Fruit fly (Drosophila melanogaster) whole organism, embryonic: ENCODE results near the gene CG17109.
A peak's percentile ranks its signal among the peaks of the same experiment; 100 is the strongest.

ENCODE experiments used
- Aef1 ChIP-seq: fragments of 200-800 bp; sonication (Bioruptor generic); IDR thresholded peaks from 3 replicates; pipeline ENCODE4 v1.3.6; 2022; ENCODE audit warnings: missing biosample characterization, missing genetic modification characterization
- CG10209 ChIP-seq: fragments of 200-800 bp; sonication (Bioruptor generic); optimal IDR thresholded peaks from 3 replicates; lab custom pipeline; 2017; ENCODE audit warnings: missing biosample characterization, mild to moderate bottlenecking, missing genetic modification characterization, missing genetic modification reagents
- CG10654 ChIP-seq: fragments of 200-800 bp; sonication (Bioruptor generic); optimal IDR thresholded peaks from 2 replicates; lab custom pipeline; 2016; ENCODE audit warnings: missing biosample characterization, missing genetic modification characterization
- CG12155 ChIP-seq: fragments of 200-800 bp; sonication (Bioruptor generic); optimal IDR thresholded peaks from 3 replicates; lab custom pipeline; 2016; ENCODE audit warnings: missing biosample characterization, missing genetic modification characterization
- CG12236 ChIP-seq: fragments of 200-800 bp; sonication (Bioruptor generic); optimal IDR thresholded peaks from 2 replicates; lab custom pipeline; 2016; ENCODE audit warnings: missing biosample characterization, missing genetic modification characterization
- CG13123 ChIP-seq: fragments of 200-800 bp; sonication (Bioruptor generic); optimal IDR thresholded peaks from 2 replicates; lab custom pipeline; 2016; ENCODE audit warnings: missing biosample characterization, missing genetic modification characterization
- CG14860 ChIP-seq: fragments of 200-800 bp; sonication (Bioruptor generic); IDR thresholded peaks from 3 replicates; pipeline ENCODE4 v1.3.6; 2022; ENCODE audit warnings: missing biosample characterization, missing genetic modification characterization; ENCODE audit not compliant: partially characterized antibody
- CG1602 ChIP-seq: fragments of 200-800 bp; sonication (Bioruptor generic); optimal IDR thresholded peaks from 3 replicates; lab custom pipeline; 2016; ENCODE audit warnings: missing biosample characterization, missing genetic modification characterization
- CG1603 ChIP-seq: fragments of 200-800 bp; sonication (Bioruptor generic); optimal IDR thresholded peaks from 2 replicates; lab custom pipeline; 2019; ENCODE audit warnings: missing biosample characterization, mild to moderate bottlenecking, missing genetic modification characterization, moderate library complexity
- CG1832 ChIP-seq: fragments of 200-800 bp; sonication (Bioruptor generic); optimal IDR thresholded peaks from 2 replicates; lab custom pipeline; 2017; ENCODE audit warnings: missing biosample characterization, mild to moderate bottlenecking, missing genetic modification characterization, inconsistent platforms
- CG18764 ChIP-seq: fragments of 200-800 bp; sonication (Bioruptor generic); optimal IDR thresholded peaks from 3 replicates; lab custom pipeline; 2016; ENCODE audit warnings: missing biosample characterization, missing genetic modification characterization
- CG2678 ChIP-seq: fragments of 200-800 bp; sonication (Bioruptor generic); optimal IDR thresholded peaks from 3 replicates; lab custom pipeline; 2019; ENCODE audit warnings: missing biosample characterization, mild to moderate bottlenecking, missing genetic modification characterization, moderate library complexity
- CG4404 ChIP-seq: fragments of 200-800 bp; sonication (Bioruptor generic); IDR thresholded peaks from 2 replicates; pipeline ENCODE4 v1.3.6; 2022; ENCODE audit warnings: missing biosample characterization, missing genetic modification characterization
- CG5180 ChIP-seq: fragments of 200-800 bp; sonication (Bioruptor generic); optimal IDR thresholded peaks from 3 replicates; lab custom pipeline; 2017; ENCODE audit warnings: missing biosample characterization, missing genetic modification characterization, mild to moderate bottlenecking, moderate library complexity, missing genetic modification reagents
- CG5245 ChIP-seq: fragments of 200-800 bp; sonication (Bioruptor generic); optimal IDR thresholded peaks from 3 replicates; lab custom pipeline; 2016; ENCODE audit warnings: missing biosample characterization, missing genetic modification characterization
- CG7745 ChIP-seq: fragments of 200-800 bp; sonication (Bioruptor generic); optimal IDR thresholded peaks from 2 replicates; lab custom pipeline; 2018; ENCODE audit warnings: missing biosample characterization, mild to moderate bottlenecking, missing genetic modification characterization, moderate library complexity
- CG8290 ChIP-seq, 3 experiments: fragments of 200-800 bp; sonication (Bioruptor generic); optimal IDR thresholded peaks; 2 replicates each; lab custom pipeline; 2016 to 2019; ENCODE audit warnings: missing biosample characterization in 3 of 3, missing genetic modification characterization in 3 of 3, mild to moderate bottlenecking in 2 of 3, moderate library complexity in 1 of 3
- D ChIP-seq, 2 experiments: fragments of 200-800 bp in 1 of 2; fragments of >200 bp in 1 of 2; sonication (Bioruptor generic) in 1 of 2; optimal IDR thresholded peaks; 2 replicates in 1 of 2; 3 replicates in 1 of 2; lab custom pipeline; 2017; ENCODE audit warnings: mild to moderate bottlenecking in 1 of 2, missing biosample characterization in 1 of 2, missing genetic modification characterization in 1 of 2, missing genetic modification reagents in 1 of 2
- Dbx ChIP-seq: fragments of 200-800 bp; sonication (Bioruptor generic); IDR thresholded peaks from 3 replicates; pipeline ENCODE4 v1.3.6; 2022; ENCODE audit warnings: missing biosample characterization, missing genetic modification characterization
- Doc2 ChIP-seq: fragments of 200-800 bp; sonication (Bioruptor generic); IDR thresholded peaks from 2 replicates; pipeline ENCODE4 v1.3.6; 2022; ENCODE audit warnings: missing biosample characterization, missing genetic modification characterization
- Hr78 ChIP-seq, 2 experiments: fragments of 200-800 bp in 1 of 2; fragments of >200 bp in 1 of 2; sonication (Bioruptor generic) in 1 of 2; optimal IDR thresholded peaks; 2 replicates each; lab custom pipeline; 2017 to 2019; ENCODE audit warnings: missing biosample characterization in 2 of 2, missing genetic modification characterization in 2 of 2, mild to moderate bottlenecking in 1 of 2, moderate library complexity in 1 of 2
- Mrtf ChIP-seq: fragments of 200-800 bp; sonication (Bioruptor generic); IDR thresholded peaks from 3 replicates; pipeline ENCODE4 v1.3.6; 2022; ENCODE audit warnings: missing biosample characterization, missing genetic modification characterization
- NC2α ChIP-seq: fragments of 200-800 bp; sonication (Bioruptor generic); optimal IDR thresholded peaks from 2 replicates; lab custom pipeline; 2016; ENCODE audit warnings: missing biosample characterization, missing genetic modification characterization
- Nf-YB ChIP-seq: fragments of 200-800 bp; sonication (Bioruptor generic); optimal IDR thresholded peaks from 3 replicates; lab custom pipeline; 2019; ENCODE audit warnings: missing biosample characterization, mild to moderate bottlenecking, missing genetic modification characterization, moderate library complexity
- Nf-YC ChIP-seq: fragments of 200-800 bp; optimal IDR thresholded peaks from 3 replicates; lab custom pipeline; 2019; ENCODE audit warnings: missing biosample characterization, mild to moderate bottlenecking, missing genetic modification characterization, moderate library complexity
- Opbp ChIP-seq: fragments of 200-800 bp; sonication (Bioruptor generic); IDR thresholded peaks from 3 replicates; pipeline ENCODE4 v1.3.6; 2022; ENCODE audit warnings: missing biosample characterization, missing genetic modification characterization; ENCODE audit not compliant: partially characterized antibody
- Pdp1 ChIP-seq, 2 experiments: fragments of 200-800 bp; sonication (Bioruptor generic); optimal IDR thresholded peaks; 3 replicates each; lab custom pipeline; 2016; ENCODE audit warnings: missing biosample characterization in 2 of 2, missing genetic modification characterization in 2 of 2, mild to moderate bottlenecking in 1 of 2, moderate library complexity in 1 of 2
- Sox102F ChIP-seq: fragments of 200-800 bp; sonication (Bioruptor generic); optimal IDR thresholded peaks from 2 replicates; lab custom pipeline; 2018; ENCODE audit warnings: missing biosample characterization, mild to moderate bottlenecking, missing genetic modification characterization, moderate library complexity
- Xbp1 ChIP-seq: fragments of 200-800 bp; sonication (Bioruptor generic); optimal IDR thresholded peaks from 3 replicates; lab custom pipeline; 2016; ENCODE audit warnings: missing biosample characterization, mild to moderate bottlenecking, missing genetic modification characterization
- abd-A ChIP-seq: fragments of 200-800 bp; sonication (Bioruptor generic); optimal IDR thresholded peaks from 3 replicates; lab custom pipeline; 2019; ENCODE audit warnings: missing biosample characterization, mild to moderate bottlenecking, missing genetic modification characterization, moderate library complexity
- cato ChIP-seq: fragments of 200-800 bp; sonication (Bioruptor generic); optimal IDR thresholded peaks from 2 replicates; lab custom pipeline; 2016; ENCODE audit warnings: missing biosample characterization, missing genetic modification characterization, borderline replicate concordance
- disco-r ChIP-seq: fragments of 200-800 bp; sonication (Bioruptor generic); optimal IDR thresholded peaks from 2 replicates; lab custom pipeline; 2016; ENCODE audit warnings: missing biosample characterization, missing genetic modification characterization
- dysf ChIP-seq: fragments of 200-800 bp; sonication (Bioruptor generic); IDR thresholded peaks from 3 replicates; pipeline ENCODE4 v1.3.6; 2022; ENCODE audit warnings: missing biosample characterization, missing genetic modification characterization
- gfzf ChIP-seq: fragments of 200-800 bp; sonication (Bioruptor generic); optimal IDR thresholded peaks from 2 replicates; lab custom pipeline; 2016; ENCODE audit warnings: missing biosample characterization, mild to moderate bottlenecking, missing genetic modification characterization, moderate library complexity
- jumu ChIP-seq: fragments of 200-800 bp; sonication (Bioruptor generic); optimal IDR thresholded peaks from 3 replicates; lab custom pipeline; 2016; ENCODE audit warnings: missing biosample characterization, missing genetic modification characterization
- lab ChIP-seq: fragments of 200-800 bp; sonication (Bioruptor generic); optimal IDR thresholded peaks from 3 replicates; lab custom pipeline; 2017; ENCODE audit warnings: missing biosample characterization, missing genetic modification characterization, mild to moderate bottlenecking, moderate library complexity, missing genetic modification reagents
- odd ChIP-seq: fragments of 200-800 bp; sonication (Bioruptor generic); optimal IDR thresholded peaks from 2 replicates; lab custom pipeline; 2017; ENCODE audit warnings: missing biosample characterization, mild to moderate bottlenecking, missing genetic modification characterization
- phol ChIP-seq: fragments of 200-800 bp; sonication (Bioruptor generic); optimal IDR thresholded peaks from 3 replicates; lab custom pipeline; 2018; ENCODE audit warnings: missing biosample characterization, mild to moderate bottlenecking, missing genetic modification characterization, moderate library complexity
- psq ChIP-seq: fragments of 200-800 bp; sonication (Bioruptor generic); optimal IDR thresholded peaks from 2 replicates; lab custom pipeline; 2017; ENCODE audit warnings: missing biosample characterization, missing genetic modification characterization
- run ChIP-seq: fragments of 200-800 bp; sonication (Bioruptor generic); optimal IDR thresholded peaks from 3 replicates; lab custom pipeline; 2018; ENCODE audit warnings: missing biosample characterization, mild to moderate bottlenecking, missing genetic modification characterization
- sc ChIP-seq, 3 experiments: fragments of >200 bp in 2 of 3; fragments of 200-800 bp in 1 of 3; sonication (Bioruptor generic) in 1 of 3; optimal IDR thresholded peaks; 2 replicates in 2 of 3; 3 replicates in 1 of 3; lab custom pipeline; 2017; ENCODE audit warnings: mild to moderate bottlenecking in 1 of 3, missing biosample characterization in 1 of 3, missing genetic modification characterization in 1 of 3, missing genetic modification reagents in 1 of 3
- sqz ChIP-seq: fragments of 200-800 bp; sonication (Bioruptor generic); optimal IDR thresholded peaks from 3 replicates; lab custom pipeline; 2018; ENCODE audit warnings: missing biosample characterization, mild to moderate bottlenecking, missing genetic modification characterization
- sug ChIP-seq: fragments of 200-800 bp; optimal IDR thresholded peaks from 2 replicates; lab custom pipeline; 2019; ENCODE audit warnings: missing biosample characterization, mild to moderate bottlenecking, missing genetic modification characterization, moderate library complexity
- trh ChIP-seq: fragments of 200-800 bp; sonication (Bioruptor generic); optimal IDR thresholded peaks from 2 replicates; lab custom pipeline; 2016; ENCODE audit warnings: missing biosample characterization, missing genetic modification characterization
- zen ChIP-seq: fragments of 200-800 bp; sonication (Bioruptor generic); optimal IDR thresholded peaks from 3 replicates; lab custom pipeline; 2018; ENCODE audit warnings: missing biosample characterization, mild to moderate bottlenecking, missing genetic modification characterization, moderate library complexity
- zfh2 ChIP-seq: fragments of 200-800 bp; sonication (Bioruptor generic); optimal IDR thresholded peaks from 2 replicates; lab custom pipeline; 2016; ENCODE audit warnings: missing biosample characterization, missing genetic modification characterization

The CG17109 gene

dm6 chr3R:23117683-23118470 lies 22.4 kb downstream of the CG17109 start, which contains the start of the genes Rassf and CenB1A (continued):
- TF ChIP-seq zfh2 (GFP tag; lab: Kevin White, UChicago): peak; percentile 80
- TF ChIP-seq cato (GFP tag; lab: Kevin White, UChicago): peak; percentile 39
- peak; percentile 31 to 35 for TF ChIP-seq Pdp1 (GFP tag; optimal IDR thresholded peaks at IDR 0.05; lab: Kevin White, UChicago)
- no peak for TF ChIP-seq odd (GFP tag; lab: Kevin White, UChicago)
- TF ChIP-seq CG7745 (tag; lab: Kevin White, UChicago): no peak
- TF ChIP-seq phol: peak; percentile 60
- TF ChIP-seq sc (optimal IDR thresholded peaks at IDR 0.05; lab: Kevin White, UChicago): no peak
- TF ChIP-seq sc (GFP tag; optimal IDR thresholded peaks at IDR 0.05; lab: Kevin White, UChicago): no peak
- peak; percentile 25 for TF ChIP-seq psq (GFP tag; lab: Kevin White, UChicago)
- peak; percentile 33 for TF ChIP-seq CG2678
- no peak for TF ChIP-seq Opbp (GFP tag; lab: Robert Waterston, UW)
- TF ChIP-seq Hr78 (GFP tag; optimal IDR thresholded peaks at IDR 0.05; lab: Kevin White, UChicago): no peak
- no peak for TF ChIP-seq CG13123 (GFP tag; lab: Kevin White, UChicago)
- no peak for TF ChIP-seq CG4404 (GFP tag; lab: Robert Waterston, UW)
- no peak for TF ChIP-seq CG18764 (GFP tag; lab: Kevin White, UChicago)
- TF ChIP-seq trh: no peak
- TF ChIP-seq zen (tag; lab: Kevin White, UChicago): no peak
- TF ChIP-seq jumu (GFP tag; lab: Kevin White, UChicago): peak; percentile 54
- TF ChIP-seq CG8290 (GFP tag; optimal IDR thresholded peaks at IDR 0.05; lab: Kevin White, UChicago): no peak
- peak in 1 of 2 experiments; percentile 16 for TF ChIP-seq CG8290 (tag; optimal IDR thresholded peaks at IDR 0.05; lab: Kevin White, UChicago)
- no peak for TF ChIP-seq CG5180
- TF ChIP-seq CG14860: no peak
- peak; percentile 32 for TF ChIP-seq sug (tag; lab: Kevin White, UChicago)
- no peak for TF ChIP-seq abd-A (tag; lab: Kevin White, UChicago)
- TF ChIP-seq Doc2: no peak
- no peak for TF ChIP-seq disco-r (GFP tag; lab: Kevin White, UChicago)
- no peak for TF ChIP-seq Nf-YB
- TF ChIP-seq lab (GFP tag; lab: Kevin White, UChicago): peak; percentile 19
- TF ChIP-seq Aef1 (GFP tag; lab: Robert Waterston, UW): peak; percentile 52; the same call in 2 of the 3 replicates
- TF ChIP-seq D (optimal IDR thresholded peaks at IDR 0.05; lab: Kevin White, UChicago): no peak
- peak; percentile 24 for TF ChIP-seq D (GFP tag; optimal IDR thresholded peaks at IDR 0.05; lab: Kevin White, UChicago)
- TF ChIP-seq CG12236 (GFP tag; lab: Kevin White, UChicago): no peak
- TF ChIP-seq Mrtf (GFP tag; lab: Robert Waterston, UW): peak; percentile 60; the same call in 1 of the 3 replicates
- no peak for TF ChIP-seq Nf-YC (tag; lab: Kevin White, UChicago)
- TF ChIP-seq CG1603 (tag; lab: Kevin White, UChicago): peak; percentile 28
- no peak for TF ChIP-seq CG5245 (GFP tag; lab: Kevin White, UChicago)
- TF ChIP-seq CG12155: peak; percentile 23
- peak; percentile 9 for TF ChIP-seq Sox102F (GFP tag; lab: Kevin White, UChicago)
- no peak for TF ChIP-seq CG10209 (GFP tag; lab: Kevin White, UChicago)
- peak; percentile 84 for TF ChIP-seq gfzf (GFP tag; lab: Kevin White, UChicago)
- peak; percentile 41; the same call in 1 of the 3 replicates for TF ChIP-seq dysf (GFP tag; lab: Robert Waterston, UW)
- peak; percentile 59 for TF ChIP-seq Xbp1 (GFP tag; lab: Kevin White, UChicago)
- no peak for TF ChIP-seq CG1832 (GFP tag; lab: Kevin White, UChicago)
- no peak for TF ChIP-seq run (tag; lab: Kevin White, UChicago)
- peak; percentile 28 for TF ChIP-seq NC2α (GFP tag; lab: Kevin White, UChicago)
- peak; percentile 16 for TF ChIP-seq CG10654 (GFP tag; lab: Kevin White, UChicago)
- no peak for TF ChIP-seq sqz (GFP tag; lab: Kevin White, UChicago)
- no peak for TF ChIP-seq CG1602 (GFP tag; lab: Kevin White, UChicago)
- 0 out of 3 replicates have a peak, but pooled peaks have one; percentile 47 for TF ChIP-seq Dbx (GFP tag; lab: Robert Waterston, UW)
